Fruit fly (Drosophila melanogaster): ENCODE results near the gene Rox8.
A peak's percentile ranks its signal among the peaks of the same experiment; 100 is the strongest.

The Rox8 gene

DNA sequence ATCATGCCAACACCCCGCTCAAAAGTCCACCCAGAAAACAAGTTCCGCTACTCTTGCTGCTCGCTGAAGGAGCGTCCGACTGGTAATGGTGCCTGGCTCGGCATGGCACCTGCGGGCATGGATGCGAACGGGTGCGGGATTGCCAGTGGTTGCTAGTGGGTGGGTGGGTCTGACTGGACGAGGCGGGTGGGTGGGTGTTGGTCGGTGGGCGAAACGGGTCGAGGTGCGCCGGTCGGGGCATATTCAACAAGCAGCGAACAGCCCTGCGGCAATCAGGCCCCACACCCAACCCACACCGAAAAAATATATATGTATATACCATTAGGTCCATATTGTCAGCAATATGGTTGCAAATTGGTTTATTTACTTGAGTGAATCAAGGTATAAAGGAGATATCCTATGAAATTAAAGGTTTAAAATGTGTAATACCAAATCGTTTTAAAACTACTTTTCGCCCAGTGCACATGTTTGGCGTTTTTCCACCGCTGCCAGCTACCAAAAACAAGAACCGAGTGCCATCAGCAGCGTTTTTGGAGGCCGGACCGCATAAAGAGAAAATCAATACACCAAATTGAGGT, 37.3 kb downstream of the Rox8 start (continued):
- TF ChIP-seq CG8359 (GFP tag; optimal IDR thresholded peaks at IDR 0.05; ENCODE audit: borderline replicate concordance), result no peak
- TF ChIP-seq Fer3 (tag; optimal IDR thresholded peaks at IDR 0.05), result peak; percentile 62
- no peak for TF ChIP-seq CG34224 (GFP tag; IDR thresholded peaks at IDR 0.05; ENCODE audit: partially characterized antibody)
- no peak for TF ChIP-seq CG7987 (GFP tag; optimal IDR thresholded peaks at IDR 0.05)
- no peak for TF ChIP-seq Trl (optimal IDR thresholded peaks at IDR 0.05)
- TF ChIP-seq Trl (GFP tag; optimal IDR thresholded peaks at IDR 0.05), result no peak
- peak; percentile 50 for TF ChIP-seq odd (GFP tag; optimal IDR thresholded peaks at IDR 0.05)
- peak; percentile 53 for TF ChIP-seq CG3281 (GFP tag; optimal IDR thresholded peaks at IDR 0.05)
- peak; percentile 39 for TF ChIP-seq CG1603 (tag; optimal IDR thresholded peaks at IDR 0.05)
- TF ChIP-seq CG12155 (GFP tag; optimal IDR thresholded peaks at IDR 0.05), result peak; percentile 27
- peak; percentile 47; the same call in 1 of the 3 replicates for TF ChIP-seq H15 (GFP tag; IDR thresholded peaks at IDR 0.05)
- peak; percentile 49 for TF ChIP-seq Hr3 (GFP tag; optimal IDR thresholded peaks at IDR 0.05)
- peak; percentile 66 for TF ChIP-seq CoRest (tag; optimal IDR thresholded peaks at IDR 0.05)
- TF ChIP-seq aop (GFP tag; IDR thresholded peaks at IDR 0.05), result no peak
- TF ChIP-seq CG17802 (tag; optimal IDR thresholded peaks at IDR 0.05), result no peak
- TF ChIP-seq Hand (GFP tag; optimal IDR thresholded peaks at IDR 0.05), result peak; percentile 44
- TF ChIP-seq CG1233 (GFP tag; optimal IDR thresholded peaks at IDR 0.05), result peak; percentile 27
- no peak for TF ChIP-seq ems (GFP tag; optimal IDR thresholded peaks at IDR 0.05)
- peak; percentile 72 for TF ChIP-seq E2f1 (GFP tag; IDR thresholded peaks at IDR 0.05)
- peak; percentile 56 for TF ChIP-seq CG4730 (GFP tag; IDR thresholded peaks at IDR 0.05)
- TF ChIP-seq Bdp1 (GFP tag; optimal IDR thresholded peaks at IDR 0.05), result no peak
- TF ChIP-seq pan (optimal IDR thresholded peaks at IDR 0.05), result no peak
- peak in 1 of 2 experiments; percentile 76 for TF ChIP-seq pan (GFP tag; optimal IDR thresholded peaks at IDR 0.05 in 1 of 2, IDR thresholded peaks at IDR 0.05 in 1 of 2)
- peak; percentile 29 for TF ChIP-seq BtbVII (GFP tag; optimal IDR thresholded peaks at IDR 0.05)
- peak; percentile 50 for TF ChIP-seq CG30403 (GFP tag; optimal IDR thresholded peaks at IDR 0.05)
- no peak for TF ChIP-seq wor (GFP tag; IDR thresholded peaks at IDR 0.05)
- TF ChIP-seq onecut (GFP tag; IDR thresholded peaks at IDR 0.05), result peak; percentile 28; the same call in 1 of the 2 replicates
- TF ChIP-seq dmrt99B (tag; optimal IDR thresholded peaks at IDR 0.05), result peak; percentile 60
- TF ChIP-seq lab (GFP tag; optimal IDR thresholded peaks at IDR 0.05), result peak; percentile 78
- TF ChIP-seq Hey (tag; optimal IDR thresholded peaks at IDR 0.05), result no peak
- TF ChIP-seq gce (GFP tag; IDR thresholded peaks at IDR 0.05), result peak; percentile 21; the same call in 1 of the 3 replicates
- TF ChIP-seq sd (tag; optimal IDR thresholded peaks at IDR 0.05), result peak; percentile 41
- peak in 1 of 2 experiments; percentile 47 for TF ChIP-seq dpn (GFP tag; optimal IDR thresholded peaks at IDR 0.05)
- TF ChIP-seq CG14667 (GFP tag; IDR thresholded peaks at IDR 0.05), result peak; percentile 25; the same call in 1 of the 2 replicates
- TF ChIP-seq CG10959 (GFP tag; IDR thresholded peaks at IDR 0.05), result no peak
- TF ChIP-seq zf30C (GFP tag; optimal IDR thresholded peaks at IDR 0.05), result peak; percentile 8
- TF ChIP-seq sens-2 (GFP tag; IDR thresholded peaks at IDR 0.05), result no peak
- TF ChIP-seq ase (GFP tag; IDR thresholded peaks at IDR 0.05), result no peak
- TF ChIP-seq chn (GFP tag; optimal IDR thresholded peaks at IDR 0.05), result no peak
- peak; percentile 45 for TF ChIP-seq Hsf (GFP tag; optimal IDR thresholded peaks at IDR 0.05)
- TF ChIP-seq Kr (GFP tag; optimal IDR thresholded peaks at IDR 0.05), result no peak
- TF ChIP-seq CG10654 (GFP tag; optimal IDR thresholded peaks at IDR 0.05), result no peak
- peak; percentile 7 for TF ChIP-seq CG5180 (GFP tag; optimal IDR thresholded peaks at IDR 0.05)
- peak; percentile 59 for TF ChIP-seq al (GFP tag; IDR thresholded peaks at IDR 0.05)
- TF ChIP-seq bcd (GFP tag; optimal IDR thresholded peaks at IDR 0.05), result peak; percentile 20
- TF ChIP-seq stc (GFP tag; IDR thresholded peaks at IDR 0.05), result peak; percentile 68
- peak; percentile 75 for TF ChIP-seq CG7556 (GFP tag; optimal IDR thresholded peaks at IDR 0.05)
- peak; percentile 55 for TF ChIP-seq HHEX (GFP tag; optimal IDR thresholded peaks at IDR 0.05)
- peak; percentile 28; the same call in 1 of the 2 replicates for TF ChIP-seq Taf1 (GFP tag; IDR thresholded peaks at IDR 0.05)
- TF ChIP-seq Ada2b (GFP tag; IDR thresholded peaks at IDR 0.05), result peak; percentile 78
- peak; percentile 67; the same call in 2 of the 3 replicates for TF ChIP-seq Aef1 (GFP tag; IDR thresholded peaks at IDR 0.05)

All from whole organism, embryonic.